Worm (Caenorhabditis elegans) whole organism, dauer: ENCODE results near the gene F31E3.2.
"Not testable (repeated sequence)": the region's sequence is repeated elsewhere in the genome, so short reads cannot be mapped to it uniquely, and the experiment has no call there.

Experiments used
- unc-62 ChIP-seq: sonication (generic microtip); optimal IDR thresholded peaks from 2 replicates; lab custom pipeline; 2017; ENCODE audit warnings: missing biosample characterization, missing genetic modification reagents, missing genetic modification characterization

F31E3.2 gene

DNA sequence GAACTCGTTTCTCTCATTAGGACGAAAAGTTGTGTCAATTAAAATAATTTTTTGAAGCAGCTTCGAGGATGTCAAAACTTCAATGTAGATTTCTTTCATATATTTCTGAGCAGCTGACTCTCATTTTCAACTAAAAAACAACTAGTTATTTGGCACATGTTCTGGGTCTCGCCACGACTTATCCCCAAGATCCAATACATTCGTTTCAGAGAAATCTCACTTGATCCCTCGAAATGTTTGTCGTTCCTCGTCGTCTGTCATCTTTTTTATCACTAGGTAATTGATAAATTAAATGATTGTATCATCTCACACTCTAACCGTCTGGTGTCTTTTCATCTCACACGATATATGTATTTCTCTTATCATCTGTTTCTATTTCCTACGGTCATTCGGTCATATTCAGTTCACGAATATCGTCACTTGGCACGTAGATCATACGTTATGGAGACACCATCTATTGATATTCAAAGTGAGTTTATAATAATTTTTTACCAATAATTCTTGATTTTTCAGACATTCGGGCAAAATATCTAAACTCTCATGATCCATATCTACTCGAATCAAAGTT, 11.8 kb upstream of the F31E3.2 start, which contains the start of the genes rpn-6.1 and F57B9.1:
rpn-6.1 (minus strand) TSS at position 65 of the 568 bp plus-strand sequence.
F57B9.1 (plus strand) TSS at position 154 of the 568 bp plus-strand sequence.
- TF ChIP-seq unc-62 (GFP tag; lab: Kevin White, UChicago): no peak

ce11 chrIII:6968080-6968639, 5.6 kb upstream of the F31E3.2 start, which contains the start of gene panl-2:
Gene panl-2, minus strand, starts transcription at chrIII:6968130.
- TF ChIP-seq unc-62 (GFP tag; lab: Kevin White, UChicago): no peak

- TF ChIP-seq unc-62 (GFP tag; lab: Kevin White, UChicago): no peak
Measured at ce11 chrIII:6968655-6969054, 5.1 kb upstream of the F31E3.2 start.

- no peak for TF ChIP-seq unc-62 (GFP tag; lab: Kevin White, UChicago)
Measured at ce11 chrIII:6969090-6969489, 4.7 kb upstream of the F31E3.2 start, which contains the start of gene F31E3.12. Gene F31E3.12, plus strand, starts transcription at chrIII:6969390.

ce11 chrIII:6969781-6970342, 3.9 kb upstream of the F31E3.2 start:
- no peak for TF ChIP-seq unc-62 (GFP tag; lab: Kevin White, UChicago)

- no peak for TF ChIP-seq unc-62 (GFP tag; lab: Kevin White, UChicago)
Measured at ce11 chrIII:6970744-6971143, 3.0 kb upstream of the F31E3.2 start.

DNA sequence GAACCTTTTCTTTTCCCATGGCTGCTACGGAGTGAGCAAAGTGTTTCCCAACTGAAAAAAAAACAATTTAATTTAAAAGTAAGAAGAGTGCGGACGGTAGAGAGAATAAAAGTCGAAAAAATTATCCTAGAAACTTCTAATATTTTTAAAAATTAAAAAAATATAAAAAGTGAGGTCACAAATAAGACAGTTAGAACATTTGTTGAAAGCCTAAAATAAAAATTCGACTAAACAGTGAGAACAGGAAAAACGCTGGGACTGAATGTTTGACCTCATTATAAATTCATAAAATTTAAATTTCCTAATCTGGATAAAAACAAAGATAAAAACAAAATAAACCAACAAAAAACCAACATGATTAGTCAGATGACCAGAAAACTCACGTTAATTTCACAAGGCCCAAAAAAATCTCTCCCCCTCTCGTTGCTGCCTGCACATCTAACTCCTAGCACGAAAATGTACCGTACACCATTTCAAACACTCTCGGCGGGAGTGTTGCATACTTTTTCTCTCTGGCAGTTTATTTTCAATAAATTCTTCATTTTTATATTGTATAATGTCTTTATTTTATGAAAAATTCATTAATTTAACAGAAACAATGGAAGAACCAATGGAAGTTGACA, 2.0 kb upstream of the F31E3.2 start, which contains the start of the genes eef-1A.1 and rfc-4:
eef-1A.1 (minus strand) TSS at position 51 of the 623 bp plus-strand sequence.
rfc-4 (plus strand) TSS at position 592 of the 623 bp plus-strand sequence.
- TF ChIP-seq unc-62 (GFP tag; lab: Kevin White, UChicago): no peak

ce11 chrIII:6974952-6975351, 1.2 kb downstream of the F31E3.2 start:
- TF ChIP-seq unc-62 (GFP tag; lab: Kevin White, UChicago): no peak

DNA sequence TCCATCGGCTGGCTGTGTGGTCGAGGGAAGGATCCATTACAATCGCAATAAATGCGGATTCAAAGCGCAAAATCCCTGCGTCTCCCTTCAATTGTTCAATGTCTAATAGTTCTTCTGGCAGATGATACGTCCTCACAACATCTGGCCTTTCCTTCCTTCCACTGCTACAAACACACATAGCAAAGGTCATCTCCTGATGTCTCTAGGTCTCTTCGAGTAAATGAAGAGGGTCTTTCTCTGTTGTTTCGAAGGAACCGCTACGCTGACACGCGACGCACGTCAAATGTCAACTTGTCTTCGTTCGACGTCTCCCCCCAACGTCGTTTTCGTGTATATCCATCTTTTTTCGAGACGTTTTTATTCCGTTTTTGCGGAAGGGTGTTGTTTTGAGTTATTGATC, 5.1 kb downstream of the F31E3.2 start:
- no peak for TF ChIP-seq unc-62 (GFP tag; lab: Kevin White, UChicago)

ce11 chrIII:6979584-6979983, 5.8 kb downstream of the F31E3.2 start, which contains the start of gene ceh-20:
Gene ceh-20, plus strand, starts transcription at chrIII:6979884.
- TF ChIP-seq unc-62 (GFP tag; lab: Kevin White, UChicago): no peak

ce11 chrIII:6981989-6982553, 8.3 kb downstream of the F31E3.2 start, which contains the start of gene F31E3.6:
Gene F31E3.6, plus strand, starts transcription at chrIII:6982081.
- TF ChIP-seq unc-62 (GFP tag; lab: Kevin White, UChicago): not testable (repeated sequence)

- TF ChIP-seq unc-62 (GFP tag; lab: Kevin White, UChicago): no peak
Measured at ce11 chrIII:6988060-6988459, 14.3 kb downstream of the F31E3.2 start.

- TF ChIP-seq unc-62 (GFP tag; lab: Kevin White, UChicago): no peak
Measured at ce11 chrIII:6989201-6989600, 15.4 kb downstream of the F31E3.2 start.

ce11 chrIII:6989900-6990299, 16.1 kb downstream of the F31E3.2 start, which contains the start of gene prk-1:
Gene prk-1, plus strand, starts transcription at chrIII:6990168.
- no peak for TF ChIP-seq unc-62 (GFP tag; lab: Kevin White, UChicago)

DNA sequence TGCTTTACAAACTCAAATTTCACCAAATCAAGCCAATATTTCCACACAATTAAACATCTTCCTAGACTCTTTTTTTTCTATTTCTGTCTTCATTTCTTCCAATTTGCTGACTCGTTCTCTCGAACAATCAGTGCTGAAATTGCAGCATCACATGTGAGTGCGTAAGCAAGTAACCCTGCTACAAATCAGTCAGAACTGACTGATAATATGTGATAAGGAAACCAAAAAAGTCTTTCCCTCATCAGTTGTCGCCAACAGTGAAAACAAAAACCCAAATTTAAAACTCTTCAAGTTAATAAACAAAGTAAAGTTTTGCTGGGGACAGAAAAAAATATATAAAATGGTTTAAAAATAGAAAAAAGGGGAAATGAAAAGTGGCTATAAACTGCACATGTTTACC, 17.7 kb downstream of the F31E3.2 start:
- TF ChIP-seq unc-62 (GFP tag; lab: Kevin White, UChicago): no peak
